Fruit fly (Drosophila melanogaster): ENCODE measurements around the gene CG33234.

- TF ChIP-seq Hr78 (GFP tag; optimal IDR thresholded peaks at IDR 0.05): no peak
- TF ChIP-seq h (GFP tag; optimal IDR thresholded peaks at IDR 0.05): peak; percentile 27
- no peak for TF ChIP-seq Abd-B (GFP tag; optimal IDR thresholded peaks at IDR 0.05)
- TF ChIP-seq Dif (GFP tag; optimal IDR thresholded peaks at IDR 0.05; ENCODE audit: partially characterized antibody): no peak
- TF ChIP-seq ey (GFP tag; optimal IDR thresholded peaks at IDR 0.05): no peak
- no peak for TF ChIP-seq Mio (GFP tag; optimal IDR thresholded peaks at IDR 0.05)
- TF ChIP-seq psq (GFP tag; optimal IDR thresholded peaks at IDR 0.05): peak; percentile 100
- TF ChIP-seq Vsx2 (GFP tag; optimal IDR thresholded peaks at IDR 0.05; ENCODE audit: partially characterized antibody): no peak
- no peak for TF ChIP-seq usp (GFP tag; optimal IDR thresholded peaks at IDR 0.05)
- TF ChIP-seq woc (GFP tag; optimal IDR thresholded peaks at IDR 0.05): no peak
- TF ChIP-seq OdsH (GFP tag; optimal IDR thresholded peaks at IDR 0.05): no peak
- no peak for TF ChIP-seq rgr (GFP tag; optimal IDR thresholded peaks at IDR 0.05)
- no peak for TF ChIP-seq GATAd (GFP tag; optimal IDR thresholded peaks at IDR 0.05)
- no peak for TF ChIP-seq foxo (GFP tag; optimal IDR thresholded peaks at IDR 0.05)
Measured at dm6 chr3L:2632763-2633100, 28.7 kb upstream of the CG33234 start.
